Worm (Caenorhabditis elegans) whole organism, young adult: ENCODE measurements around the gene B0244.7.

ENCODE experiments used
- Y56A3A.18 ChIP-seq: fragments of 200-800 bp; sonication (Bioruptor generic); IDR thresholded peaks from 2 replicates; pipeline ENCODE4 v1.3.6; 2022; ENCODE audit warnings: missing genetic modification reagents, missing genetic modification characterization, missing compliant biosample characterization
- dpff-1 ChIP-seq: sonication (generic microtip); optimal IDR thresholded peaks from 2 replicates; lab custom pipeline; 2017; ENCODE audit warnings: mild to moderate bottlenecking, missing genetic modification characterization, missing compliant biosample characterization
- dpl-1 ChIP-seq: fragments of 150-350 bp; optimal IDR thresholded peaks from 2 replicates; lab custom pipeline; 2014; ENCODE audit warnings: missing biosample characterization, missing genetic modification reagents, missing genetic modification characterization
- gei-17 ChIP-seq: fragments of 200-800 bp; sonication (Bioruptor generic); optimal IDR thresholded peaks from 2 replicates; lab custom pipeline; 2018; ENCODE audit warnings: mild to moderate bottlenecking, missing genetic modification characterization, missing compliant biosample characterization
- him-1 ChIP-seq: sonication (generic microtip); optimal IDR thresholded peaks from 2 replicates; lab custom pipeline; 2016; ENCODE audit warnings: missing genotype, missing genetic modification reagents, missing genetic modification characterization, missing compliant biosample characterization
- lin-54 ChIP-seq: fragments of 200-800 bp; sonication (Bioruptor generic); optimal IDR thresholded peaks from 2 replicates; lab custom pipeline; 2018; ENCODE audit warnings: mild to moderate bottlenecking, missing genetic modification characterization, missing compliant biosample characterization
- lir-1 ChIP-seq: fragments of 200-800 bp; sonication (Bioruptor generic); conservative IDR thresholded peaks from 2 replicates; pipeline ENCODE4 v1.3.6; 2022; ENCODE audit warnings: missing genetic modification reagents, missing genetic modification characterization, missing compliant biosample characterization
- unc-62 ChIP-seq: fragments of 150-350 bp; optimal IDR thresholded peaks from 2 replicates; lab custom pipeline; 2014; ENCODE audit warnings: missing biosample characterization, missing genetic modification reagents, missing genetic modification characterization
- ztf-25 ChIP-seq: fragments of 200-800 bp; sonication (Bioruptor generic); IDR thresholded peaks from 2 replicates; pipeline ENCODE4 v1.3.6; 2022; ENCODE audit warnings: missing genetic modification reagents, missing genetic modification characterization, missing compliant biosample characterization

ce11 chrIII:5688246-5688645 is 43.1 kb upstream of the B0244.7 start:
- no peak for TF ChIP-seq dpff-1 (tag; lab: Kevin White, UChicago)
- TF ChIP-seq dpl-1: no peak
- TF ChIP-seq gei-17 (GFP tag; lab: Kevin White, UChicago): no peak
- TF ChIP-seq ztf-25: no peak
- no peak for TF ChIP-seq lin-54 (GFP tag; lab: Kevin White, UChicago)
- no peak for TF ChIP-seq Y56A3A.18 (GFP tag; lab: Robert Waterston, UW)
- TF ChIP-seq him-1 (tag; lab: Kevin White, UChicago): no peak
- no peak for TF ChIP-seq unc-62 (GFP tag; lab: Kevin White, UChicago)
- TF ChIP-seq lir-1 (GFP tag; lab: Robert Waterston, UW): no peak
